Fruit fly (Drosophila melanogaster): ENCODE data around the gene Sgs8.

Sgs8 gene

dm6 chr3L:11487327-11487973 is 21.7 kb downstream of the Sgs8 start, which contains the start of gene chrb (continued):
- no peak for TF ChIP-seq peb (GFP tag; IDR thresholded peaks at IDR 0.05)
- no peak for TF ChIP-seq Aef1 (GFP tag; IDR thresholded peaks at IDR 0.05)
- no peak for TF ChIP-seq CG12155 (GFP tag; optimal IDR thresholded peaks at IDR 0.05)
- no peak for TF ChIP-seq corto (GFP tag; optimal IDR thresholded peaks at IDR 0.05)
- peak; percentile 43 for TF ChIP-seq CG10209 (GFP tag; optimal IDR thresholded peaks at IDR 0.05)
- TF ChIP-seq CHES-1-like (GFP tag; optimal IDR thresholded peaks at IDR 0.05) = peak; percentile 73
- TF ChIP-seq CG9817 (tag; optimal IDR thresholded peaks at IDR 0.05) = no peak
- TF ChIP-seq Scr (GFP tag; IDR thresholded peaks at IDR 0.05; ENCODE audit: partially characterized antibody) = peak; percentile 59
- peak; percentile 41 for TF ChIP-seq gcm (GFP tag; optimal IDR thresholded peaks at IDR 0.05)
- peak in 1 of 2 experiments; percentile 39 for TF ChIP-seq insv (GFP tag; optimal IDR thresholded peaks at IDR 0.05)
- peak in 1 of 2 experiments; percentile 52 for TF ChIP-seq Eip74EF (GFP tag; optimal IDR thresholded peaks at IDR 0.05)
- no peak for TF ChIP-seq emc (GFP tag; optimal IDR thresholded peaks at IDR 0.05)
- no peak for TF ChIP-seq tup (GFP tag; optimal IDR thresholded peaks at IDR 0.05)
- TF ChIP-seq nerfin-1 (tag; optimal IDR thresholded peaks at IDR 0.05) = peak; percentile 58
- no peak for TF ChIP-seq CG43689 (GFP tag; IDR thresholded peaks at IDR 0.05)
- TF ChIP-seq jigr1 (GFP tag; IDR thresholded peaks at IDR 0.05) = no peak
- TF ChIP-seq Blimp-1 (GFP tag; optimal IDR thresholded peaks at IDR 0.05) = peak; percentile 56
- no peak for TF ChIP-seq CG8281 (tag; optimal IDR thresholded peaks at IDR 0.05)
- TF ChIP-seq CG1529 (GFP tag; optimal IDR thresholded peaks at IDR 0.05) = no peak
- peak; percentile 75 for TF ChIP-seq Awh (GFP tag; IDR thresholded peaks at IDR 0.05)
- TF ChIP-seq CG3065 (GFP tag; optimal IDR thresholded peaks at IDR 0.05) = no peak
- TF ChIP-seq CG10462 (GFP tag; optimal IDR thresholded peaks at IDR 0.05) = peak; percentile 35
- TF ChIP-seq CG32532 (GFP tag; IDR thresholded peaks at IDR 0.05) = peak; percentile 59; the same call in 1 of the 2 replicates
- TF ChIP-seq CG7357 (GFP tag; IDR thresholded peaks at IDR 0.05) = no peak
- peak; percentile 58; the same call in 1 of the 2 replicates for TF ChIP-seq Xrp1 (GFP tag; IDR thresholded peaks at IDR 0.05)
- peak; percentile 38 for TF ChIP-seq salm (tag; optimal IDR thresholded peaks at IDR 0.05)
- peak; percentile 47 for TF ChIP-seq CG2678 (tag; optimal IDR thresholded peaks at IDR 0.05)
- TF ChIP-seq gro (GFP tag; optimal IDR thresholded peaks at IDR 0.05) = peak; percentile 10
- peak; percentile 65 for TF ChIP-seq CG6854 (GFP tag; optimal IDR thresholded peaks at IDR 0.05)
- peak; percentile 71; the same call in 1 of the 3 replicates for TF ChIP-seq CG6791 (GFP tag; IDR thresholded peaks at IDR 0.05; ENCODE audit: partially characterized antibody)
- no peak; the same call in 2 of the 3 replicates for TF ChIP-seq Optix (GFP tag; IDR thresholded peaks at IDR 0.05)
- no peak for TF ChIP-seq CG10959 (GFP tag; IDR thresholded peaks at IDR 0.05)
- TF ChIP-seq pho (GFP tag; optimal IDR thresholded peaks at IDR 0.05) = no peak
- peak; percentile 40 for TF ChIP-seq chn (GFP tag; optimal IDR thresholded peaks at IDR 0.05)
- peak; percentile 47 for TF ChIP-seq CG9876 (GFP tag; optimal IDR thresholded peaks at IDR 0.05)
- TF ChIP-seq hbn (GFP tag; IDR thresholded peaks at IDR 0.05; ENCODE audit: partially characterized antibody) = peak; percentile 49
- TF ChIP-seq Hr3 (GFP tag; optimal IDR thresholded peaks at IDR 0.05) = no peak
- peak; percentile 46 for TF ChIP-seq CG11723 (GFP tag; optimal IDR thresholded peaks at IDR 0.05)
- TF ChIP-seq BtbVII (GFP tag; optimal IDR thresholded peaks at IDR 0.05) = peak; percentile 83
- TF ChIP-seq Doc2 (GFP tag; IDR thresholded peaks at IDR 0.05) = no peak
- TF ChIP-seq CG3281 (GFP tag; optimal IDR thresholded peaks at IDR 0.05) = peak; percentile 64
- no peak for TF ChIP-seq wor (GFP tag; IDR thresholded peaks at IDR 0.05)
- TF ChIP-seq CG1603 (tag; optimal IDR thresholded peaks at IDR 0.05) = peak; percentile 46
- peak; percentile 15; the same call in 1 of the 3 replicates for TF ChIP-seq row (GFP tag; IDR thresholded peaks at IDR 0.05)
- TF ChIP-seq pfk (GFP tag; optimal IDR thresholded peaks at IDR 0.05) = peak; percentile 72
- TF ChIP-seq CG7372 (GFP tag; IDR thresholded peaks at IDR 0.05) = no peak
- peak; percentile 48 for TF ChIP-seq Nf-YB (GFP tag; optimal IDR thresholded peaks at IDR 0.05)
- peak; percentile 79 for TF ChIP-seq lab (GFP tag; optimal IDR thresholded peaks at IDR 0.05)
- TF ChIP-seq Taf1 (GFP tag; IDR thresholded peaks at IDR 0.05) = no peak
